3 worm cellular contexts compared by ENCODE assay signal in the genomic region with DNA sequence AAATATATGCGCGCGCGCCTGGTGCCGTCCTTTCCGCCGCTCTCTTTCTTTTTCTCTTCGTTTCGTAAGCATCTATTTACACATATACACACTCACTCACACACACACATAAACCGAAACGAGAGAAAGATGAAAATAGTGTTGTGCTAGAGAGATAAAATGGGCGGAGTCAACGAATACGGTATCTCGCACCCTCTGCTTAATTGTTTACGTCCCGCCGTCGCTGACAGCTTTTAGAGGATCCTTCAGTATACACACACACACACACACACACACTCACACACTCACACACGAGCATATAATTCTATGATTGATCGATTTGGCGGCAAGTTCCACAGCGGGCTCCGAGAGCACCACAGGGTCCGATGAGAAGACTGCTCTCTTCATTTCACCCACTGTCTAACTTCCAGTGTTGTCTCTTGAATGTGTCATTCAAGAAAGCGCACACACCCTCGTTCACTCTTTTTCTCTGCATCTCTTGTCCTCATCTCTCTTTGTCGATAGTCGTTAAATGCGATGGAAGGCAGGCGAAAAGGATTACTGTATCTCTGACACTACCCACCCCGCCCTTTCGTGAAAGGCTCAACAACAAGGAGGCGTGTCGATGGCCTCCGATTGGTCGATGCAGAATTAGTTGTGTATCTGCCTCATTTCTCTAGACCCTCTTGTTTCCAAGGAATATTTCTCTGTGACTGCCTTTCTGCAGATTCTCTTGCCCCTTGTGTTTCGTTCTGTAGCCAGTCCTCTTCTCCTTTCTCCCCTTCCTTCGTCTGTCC.
A peak's percentile ranks its signal among the peaks of the same experiment; 100 is the strongest.
TF ChIP-seq lines count a peak whose summit lies in the region.

No protein-coding gene starts in this region.

TF ChIP-seq in whole organism, L1 larva, 84 proteins besides CTCF, POLR2A, EP300 and RAD21 (continued from another document and continues in another):
- no peak for TF ChIP-seq efl-3 (GFP tag; optimal IDR thresholded peaks at IDR 0.05; lab: Kevin White, UChicago)
- TF ChIP-seq ztf-11 (tag; optimal IDR thresholded peaks at IDR 0.05; lab: Kevin White, UChicago) = peak in 1 of 2 experiments; percentile 84
- TF ChIP-seq nhr-84 (tag; optimal IDR thresholded peaks at IDR 0.05; lab: Kevin White, UChicago) = no peak
- TF ChIP-seq xbp-1 (tag; optimal IDR thresholded peaks at IDR 0.05; lab: Kevin White, UChicago) = peak; percentile 99
- peak; percentile 72 to 83 (median 79) for TF ChIP-seq ceh-82 (tag; optimal IDR thresholded peaks at IDR 0.05; lab: Kevin White, UChicago)
- peak; percentile 84 for TF ChIP-seq rnt-1 (tag; optimal IDR thresholded peaks at IDR 0.05; lab: Kevin White, UChicago)
- TF ChIP-seq C34B4.2 (tag; optimal IDR thresholded peaks at IDR 0.05; lab: Kevin White, UChicago) = peak; percentile 8
- TF ChIP-seq mep-1 (tag; optimal IDR thresholded peaks at IDR 0.05; lab: Kevin White, UChicago) = peak; percentile 93
- peak; percentile 97 for TF ChIP-seq ztf-4 (tag; optimal IDR thresholded peaks at IDR 0.05; lab: Kevin White, UChicago)
- no peak for TF ChIP-seq ama-1 (optimal IDR thresholded peaks at IDR 0.05; lab: Kevin White, UChicago)
- peak; percentile 91 for TF ChIP-seq dsc-1 (tag; optimal IDR thresholded peaks at IDR 0.05; lab: Kevin White, UChicago)
- TF ChIP-seq zip-4 (GFP tag; optimal IDR thresholded peaks at IDR 0.05; lab: Kevin White, UChicago) = peak; percentile 81
- peak; percentile 89 for TF ChIP-seq zag-1 (tag; optimal IDR thresholded peaks at IDR 0.05; lab: Kevin White, UChicago)
- TF ChIP-seq skn-1 (tag; optimal IDR thresholded peaks at IDR 0.05; lab: Kevin White, UChicago) = peak; percentile 83
- peak; percentile 41 to 89 for TF ChIP-seq mdl-1 (tag; optimal IDR thresholded peaks at IDR 0.05; lab: Kevin White, UChicago)
- peak; percentile 86 for TF ChIP-seq isw-1 (GFP tag; IDR thresholded peaks at IDR 0.05; lab: Robert Waterston, UW)
- TF ChIP-seq nhr-76 (tag; optimal IDR thresholded peaks at IDR 0.05; lab: Kevin White, UChicago) = peak; percentile 28
- peak; percentile 64 for TF ChIP-seq snpc-4 (tag; optimal IDR thresholded peaks at IDR 0.05; lab: Kevin White, UChicago)
- peak; percentile 66 to 73 (median 66) for TF ChIP-seq dpl-1 (GFP tag; optimal IDR thresholded peaks at IDR 0.05; lab: Kevin White, UChicago)
- peak in 3 of 6 experiments; percentile 54 to 75 (median 62) for TF ChIP-seq elt-3 (tag; optimal IDR thresholded peaks at IDR 0.05; lab: Kevin White, UChicago)
- peak; percentile 92 for TF ChIP-seq fkh-8 (tag; optimal IDR thresholded peaks at IDR 0.05; lab: Kevin White, UChicago)
- peak; percentile 98 for TF ChIP-seq lin-14 (GFP tag; optimal IDR thresholded peaks at IDR 0.05; lab: Kevin White, UChicago)
- peak; percentile 85 for TF ChIP-seq blmp-1 (tag; optimal IDR thresholded peaks at IDR 0.05; lab: Kevin White, UChicago)
- TF ChIP-seq sup-37 (GFP tag; optimal IDR thresholded peaks at IDR 0.05; lab: Kevin White, UChicago) = peak; percentile 80
- TF ChIP-seq lin-15B (tag; optimal IDR thresholded peaks at IDR 0.05; lab: Kevin White, UChicago) = peak; percentile 65
- TF ChIP-seq unc-86 (tag; optimal IDR thresholded peaks at IDR 0.05; lab: Kevin White, UChicago) = peak; percentile 96
- peak; percentile 90 for TF ChIP-seq ceh-8 (GFP tag; optimal IDR thresholded peaks at IDR 0.05; lab: Kevin White, UChicago)
- peak; percentile 89 for TF ChIP-seq fos-1 (tag; optimal IDR thresholded peaks at IDR 0.05; lab: Kevin White, UChicago)
- TF ChIP-seq swsn-7 (tag; optimal IDR thresholded peaks at IDR 0.05; lab: Kevin White, UChicago) = peak; percentile 96
- peak; percentile 93 for TF ChIP-seq irx-1 (tag; optimal IDR thresholded peaks at IDR 0.05; lab: Kevin White, UChicago)
- peak; percentile 75 for TF ChIP-seq lir-3 (tag; optimal IDR thresholded peaks at IDR 0.05; lab: Kevin White, UChicago; ENCODE audit: poor library complexity)
- TF ChIP-seq ceh-88 (GFP tag; IDR thresholded peaks at IDR 0.05; lab: Robert Waterston, UW) = peak; percentile 65
- TF ChIP-seq ces-1 (GFP tag; optimal IDR thresholded peaks at IDR 0.05; lab: Kevin White, UChicago) = no peak
- peak; percentile 87 for TF ChIP-seq nhr-90 (tag; optimal IDR thresholded peaks at IDR 0.05; lab: Kevin White, UChicago; ENCODE audit: poor library complexity)
- peak; percentile 87 for TF ChIP-seq jun-1 (tag; optimal IDR thresholded peaks at IDR 0.05; lab: Kevin White, UChicago)
- TF ChIP-seq egl-13 (tag; optimal IDR thresholded peaks at IDR 0.05; lab: Kevin White, UChicago) = peak; percentile 92
- peak; percentile 47 for TF ChIP-seq Y116A8C.19 (tag; optimal IDR thresholded peaks at IDR 0.05; lab: Kevin White, UChicago; ENCODE audit: borderline replicate concordance)
- no peak for TF ChIP-seq alr-1 (tag; optimal IDR thresholded peaks at IDR 0.05; lab: Kevin White, UChicago; ENCODE audit: borderline replicate concordance)
- TF ChIP-seq lsy-2 (tag; optimal IDR thresholded peaks at IDR 0.05; lab: Kevin White, UChicago) = peak; percentile 98 to 99

TF ChIP-seq in whole organism, L3 larva, 47 proteins besides CTCF, POLR2A, EP300 and RAD21 (continued from another document):
- TF ChIP-seq R02D3.7 (tag; optimal IDR thresholded peaks at IDR 0.05; lab: Kevin White, UChicago) = peak; percentile 86
- TF ChIP-seq nhr-28 (tag; optimal IDR thresholded peaks at IDR 0.05; lab: Kevin White, UChicago) = no peak
- peak; percentile 5 for TF ChIP-seq ZK546.5 (tag; optimal IDR thresholded peaks at IDR 0.05; lab: Kevin White, UChicago)
- TF ChIP-seq daf-12 (tag; optimal IDR thresholded peaks at IDR 0.05; lab: Kevin White, UChicago) = no peak
- peak; percentile 77 for TF ChIP-seq elt-2 (tag; optimal IDR thresholded peaks at IDR 0.05; lab: Kevin White, UChicago)
- peak; percentile 89 for TF ChIP-seq nhr-23 (tag; optimal IDR thresholded peaks at IDR 0.05; lab: Kevin White, UChicago)
- peak; percentile 82 for TF ChIP-seq zag-1 (tag; optimal IDR thresholded peaks at IDR 0.05; lab: Kevin White, UChicago)
- TF ChIP-seq skn-1 (tag; optimal IDR thresholded peaks at IDR 0.05; lab: Kevin White, UChicago) = peak; percentile 32
- no peak for TF ChIP-seq nhr-12 (tag; optimal IDR thresholded peaks at IDR 0.05; lab: Kevin White, UChicago)
- TF ChIP-seq nhr-237 (tag; optimal IDR thresholded peaks at IDR 0.05; lab: Kevin White, UChicago) = no peak
- peak; percentile 30 for TF ChIP-seq unc-39 (tag; optimal IDR thresholded peaks at IDR 0.05; lab: Kevin White, UChicago)
- no peak for TF ChIP-seq nhr-77 (tag; optimal IDR thresholded peaks at IDR 0.05; lab: Kevin White, UChicago)
- peak; percentile 95 for TF ChIP-seq lsy-12 (tag; optimal IDR thresholded peaks at IDR 0.05; lab: Kevin White, UChicago)
- TF ChIP-seq lin-39 (tag; optimal IDR thresholded peaks at IDR 0.05; lab: Kevin White, UChicago) = peak; percentile 91
- TF ChIP-seq eor-1 (tag; optimal IDR thresholded peaks at IDR 0.05; lab: Kevin White, UChicago) = no peak
- TF ChIP-seq elt-1 (tag; optimal IDR thresholded peaks at IDR 0.05; lab: Kevin White, UChicago) = peak; percentile 53
- peak; percentile 79 for TF ChIP-seq snpc-4 (tag; optimal IDR thresholded peaks at IDR 0.05; lab: Kevin White, UChicago)
- peak; percentile 43 for TF ChIP-seq nhr-43 (tag; optimal IDR thresholded peaks at IDR 0.05; lab: Kevin White, UChicago; ENCODE audit: poor library complexity, severe bottlenecking)
- TF ChIP-seq ceh-82 (tag; optimal IDR thresholded peaks at IDR 0.05; lab: Kevin White, UChicago) = peak; percentile 89
- TF ChIP-seq fkh-10 (GFP tag; optimal IDR thresholded peaks at IDR 0.05; lab: Kevin White, UChicago) = peak; percentile 58
- no peak for TF ChIP-seq nhr-76 (tag; optimal IDR thresholded peaks at IDR 0.05; lab: Kevin White, UChicago)
- TF ChIP-seq fos-1 (tag; optimal IDR thresholded peaks at IDR 0.05; lab: Kevin White, UChicago) = no peak
- TF ChIP-seq hmg-11 (tag; optimal IDR thresholded peaks at IDR 0.05; lab: Kevin White, UChicago) = peak; percentile 76
- no peak for TF ChIP-seq nhr-67 (tag; optimal IDR thresholded peaks at IDR 0.05; lab: Kevin White, UChicago)
- TF ChIP-seq jun-1 (tag; optimal IDR thresholded peaks at IDR 0.05; lab: Kevin White, UChicago) = peak; percentile 67
- TF ChIP-seq pha-4 (tag; optimal IDR thresholded peaks at IDR 0.05; lab: Kevin White, UChicago) = peak; percentile 86
- TF ChIP-seq nfya-1 (tag; optimal IDR thresholded peaks at IDR 0.05; lab: Kevin White, UChicago; ENCODE audit: insufficient read depth) = peak; percentile 100
- no peak for TF ChIP-seq aly-2 (tag; optimal IDR thresholded peaks at IDR 0.05; lab: Kevin White, UChicago)
- TF ChIP-seq egl-27 (tag; optimal IDR thresholded peaks at IDR 0.05; lab: Kevin White, UChicago) = no peak
- TF ChIP-seq ceh-16 (tag; optimal IDR thresholded peaks at IDR 0.05; lab: Kevin White, UChicago) = no peak

TF ChIP-seq in whole organism, young adult, 124 proteins besides CTCF, POLR2A, EP300 and RAD21 (continued from another document and continues in another):
- TF ChIP-seq C06A6.2 (GFP tag; conservative IDR thresholded peaks at IDR 0.05; lab: Robert Waterston, UW) = peak; percentile 66
- TF ChIP-seq nhr-179 (tag; optimal IDR thresholded peaks at IDR 0.05; lab: Kevin White, UChicago) = no peak
- peak; percentile 73; the same call in 1 of the 2 replicates for TF ChIP-seq Y56A3A.18 (GFP tag; IDR thresholded peaks at IDR 0.05; lab: Robert Waterston, UW)
- no peak for TF ChIP-seq T07F8.4 (tag; optimal IDR thresholded peaks at IDR 0.05; lab: Kevin White, UChicago)
- peak; percentile 41 for TF ChIP-seq ZK185.1 (tag; optimal IDR thresholded peaks at IDR 0.05; lab: Kevin White, UChicago; ENCODE audit: poor library complexity, severe bottlenecking)
- TF ChIP-seq F23B12.7 (tag; optimal IDR thresholded peaks at IDR 0.05; lab: Kevin White, UChicago; ENCODE audit: insufficient read depth) = no peak
- peak; percentile 69 for TF ChIP-seq ztf-18 (tag; optimal IDR thresholded peaks at IDR 0.05; lab: Kevin White, UChicago)
- no peak for TF ChIP-seq Y67H2A.10 (GFP tag; conservative IDR thresholded peaks at IDR 0.05; lab: Robert Waterston, UW)
- peak; percentile 42 for TF ChIP-seq somi-1 (GFP tag; optimal IDR thresholded peaks at IDR 0.05; lab: Kevin White, UChicago)
- peak; percentile 64 for TF ChIP-seq ets-4 (GFP tag; optimal IDR thresholded peaks at IDR 0.05; lab: Kevin White, UChicago)
- TF ChIP-seq ztf-25 (GFP tag; IDR thresholded peaks at IDR 0.05; lab: Robert Waterston, UW) = no peak
- TF ChIP-seq dpff-1 (tag; optimal IDR thresholded peaks at IDR 0.05; lab: Kevin White, UChicago) = no peak
- TF ChIP-seq B0261.1 (tag; optimal IDR thresholded peaks at IDR 0.05; lab: Kevin White, UChicago) = no peak
- peak; percentile 13 for TF ChIP-seq ztf-22 (GFP tag; optimal IDR thresholded peaks at IDR 0.05; lab: Kevin White, UChicago)
- TF ChIP-seq F33H1.4 (GFP tag; IDR thresholded peaks at IDR 0.05; lab: Robert Waterston, UW) = no peak
- TF ChIP-seq F10E7.11 (tag; optimal IDR thresholded peaks at IDR 0.05; lab: Kevin White, UChicago) = peak; percentile 45
- TF ChIP-seq rcor-1 (GFP tag; IDR thresholded peaks at IDR 0.05; lab: Robert Waterston, UW) = no peak
- no peak for TF ChIP-seq lsy-27 (tag; optimal IDR thresholded peaks at IDR 0.05; lab: Kevin White, UChicago; ENCODE audit: borderline replicate concordance, insufficient read depth)
- peak; percentile 32 for TF ChIP-seq unc-62 (GFP tag; optimal IDR thresholded peaks at IDR 0.05; lab: Kevin White, UChicago)
- TF ChIP-seq lsl-1 (GFP tag; optimal IDR thresholded peaks at IDR 0.05; lab: Kevin White, UChicago) = no peak
- no peak for TF ChIP-seq die-1 (tag; optimal IDR thresholded peaks at IDR 0.05; lab: Kevin White, UChicago)
- no peak for TF ChIP-seq F57C9.4 (tag; optimal IDR thresholded peaks at IDR 0.05; lab: Kevin White, UChicago)
- peak; percentile 66 for TF ChIP-seq lir-1 (GFP tag; conservative IDR thresholded peaks at IDR 0.05; lab: Robert Waterston, UW)
- TF ChIP-seq F55B11.4 (tag; optimal IDR thresholded peaks at IDR 0.05; lab: Kevin White, UChicago; ENCODE audit: borderline replicate concordance, insufficient read depth) = no peak
- TF ChIP-seq hsf-1 (GFP tag; IDR thresholded peaks at IDR 0.05; lab: Robert Waterston, UW) = no peak
- TF ChIP-seq snpc-1.1 (tag; optimal IDR thresholded peaks at IDR 0.05; lab: Kevin White, UChicago; ENCODE audit: insufficient read depth) = peak; percentile 22
- TF ChIP-seq pha-4 (tag; optimal IDR thresholded peaks at IDR 0.05; lab: Kevin White, UChicago) = no peak
- TF ChIP-seq hlh-26 (GFP tag; conservative IDR thresholded peaks at IDR 0.05; lab: Robert Waterston, UW) = no peak
- no peak for TF ChIP-seq Y79H2A.3 (GFP tag; conservative IDR thresholded peaks at IDR 0.05; lab: Robert Waterston, UW)
- peak; percentile 79 for TF ChIP-seq atf-7 (tag; optimal IDR thresholded peaks at IDR 0.05; lab: Kevin White, UChicago)
- peak; percentile 61; the same call in 1 of the 2 replicates for TF ChIP-seq let-526 (GFP tag; IDR thresholded peaks at IDR 0.05; lab: Robert Waterston, UW)
- no peak for TF ChIP-seq nhr-90 (tag; optimal IDR thresholded peaks at IDR 0.05; lab: Kevin White, UChicago)
- no peak for TF ChIP-seq lag-1 (GFP tag; IDR thresholded peaks at IDR 0.05; lab: Robert Waterston, UW)
- TF ChIP-seq K12H6.12 (tag; optimal IDR thresholded peaks at IDR 0.05; lab: Kevin White, UChicago) = peak; percentile 99
- TF ChIP-seq lin-35 (GFP tag; optimal IDR thresholded peaks at IDR 0.05; lab: Kevin White, UChicago) = peak in 1 of 3 experiments; percentile 81
- TF ChIP-seq hmg-20 (GFP tag; IDR thresholded peaks at IDR 0.05; lab: Robert Waterston, UW) = no peak
- TF ChIP-seq zim-3 (tag; optimal IDR thresholded peaks at IDR 0.05; lab: Kevin White, UChicago) = no peak
- TF ChIP-seq F37B4.10 (GFP tag; IDR thresholded peaks at IDR 0.05; lab: Robert Waterston, UW) = no peak
- TF ChIP-seq nhr-80 (tag; optimal IDR thresholded peaks at IDR 0.05; lab: Kevin White, UChicago) = peak; percentile 91
- peak; percentile 24 for TF ChIP-seq ztf-26 (tag; optimal IDR thresholded peaks at IDR 0.05; lab: Kevin White, UChicago)
- no peak for TF ChIP-seq hlh-12 (tag; optimal IDR thresholded peaks at IDR 0.05; lab: Kevin White, UChicago)
- peak; percentile 81 for TF ChIP-seq hmg-1.2 (GFP tag; IDR thresholded peaks at IDR 0.05; lab: Robert Waterston, UW)
- TF ChIP-seq B0019.2 (GFP tag; conservative IDR thresholded peaks at IDR 0.05; lab: Robert Waterston, UW) = no peak
- peak; percentile 95 for TF ChIP-seq zfh-2 (GFP tag; conservative IDR thresholded peaks at IDR 0.05; lab: Robert Waterston, UW)
- no peak for TF ChIP-seq ceh-91 (GFP tag; IDR thresholded peaks at IDR 0.05; lab: Robert Waterston, UW)
- peak; percentile 97 for TF ChIP-seq lin-40 (tag; optimal IDR thresholded peaks at IDR 0.05; lab: Kevin White, UChicago)
- TF ChIP-seq athp-1 (tag; optimal IDR thresholded peaks at IDR 0.05; lab: Kevin White, UChicago) = peak; percentile 47
- TF ChIP-seq egl-18 (GFP tag; IDR thresholded peaks at IDR 0.05; lab: Robert Waterston, UW) = no peak
- no peak for TF ChIP-seq sea-2 (GFP tag; IDR thresholded peaks at IDR 0.05; lab: Robert Waterston, UW)
- TF ChIP-seq ceh-79 (tag; optimal IDR thresholded peaks at IDR 0.05; lab: Kevin White, UChicago) = peak; percentile 63
- no peak for TF ChIP-seq tbx-9 (tag; optimal IDR thresholded peaks at IDR 0.05; lab: Kevin White, UChicago; ENCODE audit: borderline replicate concordance)
- TF ChIP-seq F39B2.1 (GFP tag; IDR thresholded peaks at IDR 0.05; lab: Robert Waterston, UW) = no peak
- TF ChIP-seq madf-10 (tag; optimal IDR thresholded peaks at IDR 0.05; lab: Kevin White, UChicago) = peak; percentile 75
- TF ChIP-seq B0035.1 (tag; optimal IDR thresholded peaks at IDR 0.05; lab: Kevin White, UChicago) = no peak
- no peak for TF ChIP-seq F57A8.1 (GFP tag; optimal IDR thresholded peaks at IDR 0.05; lab: Kevin White, UChicago)
- peak; percentile 82 for TF ChIP-seq repo-1 (tag; optimal IDR thresholded peaks at IDR 0.05; lab: Kevin White, UChicago)
- TF ChIP-seq lin-54 (GFP tag; optimal IDR thresholded peaks at IDR 0.05; lab: Kevin White, UChicago) = peak; percentile 62
- TF ChIP-seq bed-1 (GFP tag; IDR thresholded peaks at IDR 0.05; lab: Robert Waterston, UW) = no peak
- TF ChIP-seq rpc-1 (optimal IDR thresholded peaks at IDR 0.05; lab: Kevin White, UChicago) = no peak
- TF ChIP-seq rpc-1 (tag; optimal IDR thresholded peaks at IDR 0.05; lab: Kevin White, UChicago) = no peak
- TF ChIP-seq chd-7 (tag; optimal IDR thresholded peaks at IDR 0.05; lab: Kevin White, UChicago) = peak; percentile 87
